Fruit fly (Drosophila melanogaster): ENCODE data around the gene Raf.

The Raf gene

DNA sequence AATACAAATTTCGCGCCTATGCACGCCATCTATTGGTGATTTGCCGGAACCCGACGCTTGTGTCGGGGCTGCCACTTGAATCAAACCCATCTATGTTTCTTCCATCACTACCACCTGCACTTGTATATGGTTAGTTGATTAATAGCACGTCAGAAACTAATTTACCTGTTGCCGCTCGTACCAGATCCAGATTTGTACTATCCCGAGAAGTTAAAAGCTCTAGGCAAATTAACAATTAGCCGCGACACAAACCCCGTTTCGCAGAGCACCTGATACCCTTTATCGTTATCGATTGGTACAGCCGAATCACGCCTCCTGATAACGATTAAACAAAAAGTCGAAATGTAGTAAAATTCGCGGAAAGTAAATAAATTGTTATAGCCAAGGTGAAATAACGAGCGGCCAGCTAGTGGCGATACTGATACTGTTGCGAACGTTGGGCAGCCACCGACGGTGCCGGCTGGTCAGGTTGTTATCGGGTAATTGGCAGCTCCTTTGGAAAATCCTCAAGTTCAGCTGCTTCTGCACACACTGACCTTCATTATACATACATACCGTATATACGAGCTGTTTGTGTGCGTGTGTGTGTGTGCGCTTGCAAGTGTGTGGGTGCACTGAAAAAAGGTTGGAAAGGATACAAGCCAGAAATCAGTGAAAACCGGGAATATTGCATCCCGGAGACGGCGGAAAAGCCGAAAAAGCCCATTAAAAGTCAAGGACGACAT lies 44.9 kb downstream of the Raf start (continued):
- TF ChIP-seq CG31441 (GFP tag; IDR thresholded peaks at IDR 0.05) (no peak), CG17385 (GFP tag; optimal IDR thresholded peaks at IDR 0.05) (no peak), bbx (GFP tag; IDR thresholded peaks at IDR 0.05; ENCODE audit: partially characterized antibody) (peak; percentile 73), bowl (GFP tag; IDR thresholded peaks at IDR 0.05) (no peak), HLH3B (GFP tag; IDR thresholded peaks at IDR 0.05) (no peak), CG43689 (GFP tag; IDR thresholded peaks at IDR 0.05) (no peak), luna (GFP tag; optimal IDR thresholded peaks at IDR 0.05) (no peak), Kr (GFP tag; optimal IDR thresholded peaks at IDR 0.05) (no peak), Tbp (GFP tag; optimal IDR thresholded peaks at IDR 0.05) (no peak), CG1024 (GFP tag; IDR thresholded peaks at IDR 0.05) (no peak), Ptx1 (GFP tag; IDR thresholded peaks at IDR 0.05) (no peak), salm (tag; optimal IDR thresholded peaks at IDR 0.05) (no peak), CG11398 (GFP tag; optimal IDR thresholded peaks at IDR 0.05) (no peak), sisA (GFP tag; IDR thresholded peaks at IDR 0.05) (no peak), CG15601 (tag; optimal IDR thresholded peaks at IDR 0.05) (peak; percentile 19), Hr78 (GFP tag; optimal IDR thresholded peaks at IDR 0.05) (no peak), prd (optimal IDR thresholded peaks at IDR 0.05) (no peak), prd (GFP tag; IDR thresholded peaks at IDR 0.05) (peak; percentile 15; the same call in 1 of the 3 replicates), CG17612 (GFP tag; IDR thresholded peaks at IDR 0.05) (no peak), sqz (GFP tag; optimal IDR thresholded peaks at IDR 0.05) (no peak), Oaz (GFP tag; IDR thresholded peaks at IDR 0.05) (no peak), CG4854 (GFP tag; optimal IDR thresholded peaks at IDR 0.05) (no peak), Sox102F (GFP tag; optimal IDR thresholded peaks at IDR 0.05) (no peak), Adf1 (GFP tag; IDR thresholded peaks at IDR 0.05) (0 out of 2 replicates have a peak, but pooled peaks have one; percentile 9), CG6765 (GFP tag; optimal IDR thresholded peaks at IDR 0.05) (no peak), CG3847 (GFP tag; IDR thresholded peaks at IDR 0.05) (peak; percentile 40; the same call in 1 of the 2 replicates), B-H1 (GFP tag; IDR thresholded peaks at IDR 0.05) (no peak), CG15479 (GFP tag; optimal IDR thresholded peaks at IDR 0.05) (no peak), CG17361 (GFP tag; IDR thresholded peaks at IDR 0.05) (peak; percentile 49; the same call in 2 of the 3 replicates), CG10366 (GFP tag; IDR thresholded peaks at IDR 0.05) (no peak), gsb (GFP tag; IDR thresholded peaks at IDR 0.05) (no peak), CG2116 (GFP tag; optimal IDR thresholded peaks at IDR 0.05) (peak; percentile 96), CG16863 (GFP tag; optimal IDR thresholded peaks at IDR 0.05) (no peak), zen2 (GFP tag; IDR thresholded peaks at IDR 0.05; ENCODE audit: partially characterized antibody) (no peak; the same call in 2 of the 3 replicates), CG10267 (tag; optimal IDR thresholded peaks at IDR 0.05) (peak; percentile 46), pb (GFP tag; optimal IDR thresholded peaks at IDR 0.05) (peak; percentile 19), Antp (GFP tag; optimal IDR thresholded peaks at IDR 0.05) (no peak), CG30431 (GFP tag; optimal IDR thresholded peaks at IDR 0.05) (no peak), vnd (GFP tag; IDR thresholded peaks at IDR 0.05; ENCODE audit: partially characterized antibody) (peak; percentile 49; the same call in 2 of the 3 replicates), danr (GFP tag; IDR thresholded peaks at IDR 0.05) (no peak), zen (tag; optimal IDR thresholded peaks at IDR 0.05) (peak; percentile 53), Chrac-16 (GFP tag; optimal IDR thresholded peaks at IDR 0.05) (no peak), wek (GFP tag; optimal IDR thresholded peaks at IDR 0.05) (no peak), lmd (GFP tag; IDR thresholded peaks at IDR 0.05) (no peak), exex (tag; optimal IDR thresholded peaks at IDR 0.05) (peak; percentile 64), fd64A (GFP tag; optimal IDR thresholded peaks at IDR 0.05) (no peak), twi (tag; optimal IDR thresholded peaks at IDR 0.05) (no peak), dmrt99B (tag; optimal IDR thresholded peaks at IDR 0.05) (no peak), trem (tag; optimal IDR thresholded peaks at IDR 0.05) (peak; percentile 97), btn (GFP tag; optimal IDR thresholded peaks at IDR 0.05) (no peak), az2 (GFP tag; optimal IDR thresholded peaks at IDR 0.05) (no peak)
